Worm (Caenorhabditis elegans) whole organism, L1 larva: ENCODE data around the gene str-60.

Experiments used
- aha-1 ChIP-seq: fragments of 150-350 bp; optimal IDR thresholded peaks from 2 replicates; lab custom pipeline; 2014; ENCODE audit warnings: missing biosample characterization, missing genetic modification characterization
- ceh-82 ChIP-seq, 3 experiments: fragments of 150-350 bp in 1 of 3; sonication (generic microtip) in 2 of 3; optimal IDR thresholded peaks; 2 replicates each; lab custom pipeline; 2014 to 2017; ENCODE audit warnings: missing biosample characterization in 3 of 3, missing genetic modification characterization in 3 of 3
- dpl-1 ChIP-seq, 3 experiments: fragments of 150-350 bp in 2 of 3; sonication (generic microtip) in 1 of 3; optimal IDR thresholded peaks; 2 replicates each; lab custom pipeline; 2014 to 2017; ENCODE audit warnings: missing biosample characterization in 3 of 3, missing genetic modification characterization in 3 of 3, missing genetic modification reagents in 3 of 3
- isw-1 ChIP-seq: fragments of 200-800 bp; sonication (Bioruptor generic); IDR thresholded peaks from 2 replicates; pipeline ENCODE4 v1.3.6; 2022; ENCODE audit warnings: missing genetic modification characterization, missing compliant biosample characterization
- lin-39 ChIP-seq: fragments of 150-350 bp; optimal IDR thresholded peaks from 2 replicates; lab custom pipeline; 2014; ENCODE audit warnings: missing biosample characterization, missing genetic modification reagents, missing genetic modification characterization
- mep-1 ChIP-seq: fragments of 150-350 bp; optimal IDR thresholded peaks from 2 replicates; lab custom pipeline; 2014; ENCODE audit warnings: missing biosample characterization, missing genetic modification characterization
- pag-3 ChIP-seq: sonication (generic microtip); optimal IDR thresholded peaks from 2 replicates; lab custom pipeline; 2017; ENCODE audit warnings: missing genetic modification characterization, mild to moderate bottlenecking, missing compliant biosample characterization, antibody characterized with exemption, borderline replicate concordance; ENCODE audit not compliant: insufficient read depth
- rnt-1 ChIP-seq: sonication (generic microtip); optimal IDR thresholded peaks from 2 replicates; lab custom pipeline; 2016; ENCODE audit warnings: mild to moderate bottlenecking, missing genetic modification characterization, moderate library complexity, missing compliant biosample characterization

- no peak for TF ChIP-seq lin-39 (tag; lab: Kevin White, UChicago)
- TF ChIP-seq rnt-1 (tag; lab: Kevin White, UChicago), result no peak
- no peak for TF ChIP-seq mep-1
- no peak for TF ChIP-seq ceh-82 (tag; optimal IDR thresholded peaks at IDR 0.05; lab: Kevin White, UChicago)
- TF ChIP-seq pag-3 (tag; lab: Kevin White, UChicago), result no peak
- no peak for TF ChIP-seq isw-1 (GFP tag; lab: Robert Waterston, UW)
- TF ChIP-seq dpl-1 (GFP tag; optimal IDR thresholded peaks at IDR 0.05; lab: Kevin White, UChicago), result no peak
- no peak for TF ChIP-seq aha-1 (tag; lab: Kevin White, UChicago)
These were observed 30.5 kb downstream of the str-60 start, which contains the start of gene pzf-1 for ce11 chrV:15928325-15928724.
